Worm (Caenorhabditis elegans): ENCODE data around the gene ttr-34.

ttr-34 gene

DNA sequence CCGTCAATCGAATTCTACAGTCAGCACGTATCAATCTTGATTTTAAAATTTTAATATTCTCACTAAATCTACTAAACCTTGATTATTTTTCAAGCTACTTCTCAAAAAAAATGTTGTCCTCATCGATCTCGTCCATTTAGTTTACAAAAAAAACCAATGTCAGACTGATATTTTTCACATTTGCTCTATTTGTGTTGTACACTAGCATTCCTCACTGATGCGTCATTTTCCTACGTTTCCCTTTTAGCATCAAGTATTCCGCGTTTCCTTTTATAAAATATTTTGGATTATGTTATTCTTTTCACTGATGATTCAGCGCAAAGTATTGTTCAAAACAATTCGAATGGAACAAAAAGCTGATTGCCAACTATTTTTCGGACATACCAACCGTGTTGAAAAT lies at the start of gene ttr-34:
ttr-34 (plus strand) TSS at position 301 of the 400 bp plus-strand sequence.
- TF ChIP-seq elt-1 (tag; optimal IDR thresholded peaks at IDR 0.05; ENCODE audit: borderline replicate concordance, insufficient read depth) (no peak), unc-120 (tag; optimal IDR thresholded peaks at IDR 0.05; ENCODE audit: poor library complexity, severe bottlenecking) (no peak), blmp-1 (tag; optimal IDR thresholded peaks at IDR 0.05) (no peak), drap-1 (GFP tag; optimal IDR thresholded peaks at IDR 0.05) (no peak), pha-4 (tag; optimal IDR thresholded peaks at IDR 0.05) (no peak), lin-13 (tag; optimal IDR thresholded peaks at IDR 0.05) (no peak), zip-8 (tag; optimal IDR thresholded peaks at IDR 0.05) (no peak), nhr-12 (tag; optimal IDR thresholded peaks at IDR 0.05) (no peak), mls-2 (tag; optimal IDR thresholded peaks at IDR 0.05) (no peak), sptf-1 (tag; optimal IDR thresholded peaks at IDR 0.05) (no peak), ceh-39 (tag; optimal IDR thresholded peaks at IDR 0.05) (no peak), tbx-8 (GFP tag; optimal IDR thresholded peaks at IDR 0.05) (no peak), lin-32 (GFP tag; optimal IDR thresholded peaks at IDR 0.05) (no peak), nhr-76 (tag; optimal IDR thresholded peaks at IDR 0.05) (no peak), lsy-2 (tag; optimal IDR thresholded peaks at IDR 0.05) (no peak), mep-1 (tag; optimal IDR thresholded peaks at IDR 0.05) (no peak), sem-2 (GFP tag; optimal IDR thresholded peaks at IDR 0.05) (no peak), M03D4.4 (tag; optimal IDR thresholded peaks at IDR 0.05) (no peak), nhr-28 (tag; optimal IDR thresholded peaks at IDR 0.05) (no peak), ham-2 (GFP tag; optimal IDR thresholded peaks at IDR 0.05) (no peak)

DNA sequence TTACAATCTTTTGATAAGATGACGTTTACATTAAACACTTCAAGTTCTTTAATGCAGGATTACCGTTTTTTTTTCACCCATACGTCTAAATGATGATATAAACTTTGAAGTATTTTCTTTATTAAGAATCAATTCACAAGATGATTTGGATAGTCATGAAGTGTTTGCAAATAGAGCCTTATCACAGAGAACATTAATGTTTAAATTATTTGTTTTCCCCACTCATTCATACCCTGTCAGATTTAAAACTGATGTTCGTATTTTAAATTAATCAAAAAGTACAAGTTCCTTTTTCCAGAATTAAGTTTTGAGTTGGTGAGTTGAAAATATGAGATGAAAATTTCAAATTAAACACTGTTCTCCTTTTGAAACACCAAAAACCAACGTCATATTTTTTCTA lies 48.9 kb upstream of the ttr-34 start, which contains the start of gene R03G8.3:
R03G8.3 (plus strand) TSS at position 301 of the 400 bp plus-strand sequence.
- no peak for TF ChIP-seq ceh-39 (tag; optimal IDR thresholded peaks at IDR 0.05)
- TF ChIP-seq nhr-2 (tag; optimal IDR thresholded peaks at IDR 0.05) = no peak
- TF ChIP-seq pha-4 (tag; optimal IDR thresholded peaks at IDR 0.05) = no peak
- no peak for TF ChIP-seq sem-2 (GFP tag; optimal IDR thresholded peaks at IDR 0.05)
- no peak for TF ChIP-seq nhr-237 (tag; optimal IDR thresholded peaks at IDR 0.05)
- TF ChIP-seq mab-5 (tag; optimal IDR thresholded peaks at IDR 0.05) = no peak
- TF ChIP-seq elt-1 (tag; optimal IDR thresholded peaks at IDR 0.05; ENCODE audit: borderline replicate concordance, insufficient read depth) = no peak
- TF ChIP-seq ceh-83 (GFP tag; optimal IDR thresholded peaks at IDR 0.05) = no peak
- no peak for TF ChIP-seq M03D4.4 (tag; optimal IDR thresholded peaks at IDR 0.05)
- no peak for TF ChIP-seq cnd-1 (tag; optimal IDR thresholded peaks at IDR 0.05)
- no peak for TF ChIP-seq unc-39 (tag; optimal IDR thresholded peaks at IDR 0.05)
- no peak for TF ChIP-seq bed-3 (GFP tag; optimal IDR thresholded peaks at IDR 0.05)
- no peak for TF ChIP-seq blmp-1 (tag; optimal IDR thresholded peaks at IDR 0.05)
- TF ChIP-seq nhr-76 (tag; optimal IDR thresholded peaks at IDR 0.05) = no peak
- no peak for TF ChIP-seq nhr-28 (tag; optimal IDR thresholded peaks at IDR 0.05)
- TF ChIP-seq unc-120 (tag; optimal IDR thresholded peaks at IDR 0.05; ENCODE audit: poor library complexity, severe bottlenecking) = no peak
- TF ChIP-seq drap-1 (GFP tag; optimal IDR thresholded peaks at IDR 0.05) = no peak

DNA sequence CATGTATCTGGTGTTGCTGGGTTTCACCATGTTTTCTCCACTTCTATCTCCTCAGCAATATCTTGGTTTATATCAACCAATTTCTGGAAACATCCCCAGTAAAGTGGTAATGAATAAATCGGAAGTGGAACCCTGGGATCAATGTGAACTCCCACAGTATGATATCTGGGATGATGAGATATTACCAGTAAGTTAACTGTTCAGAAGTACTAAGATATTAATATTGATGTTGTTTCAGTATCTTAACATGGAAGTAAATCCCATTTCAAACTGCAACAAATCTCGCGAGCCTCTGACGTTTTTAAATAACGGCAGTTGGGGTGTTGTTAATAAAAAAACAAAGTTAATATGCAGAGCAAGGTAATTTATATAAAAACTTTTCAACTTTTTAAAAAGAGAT lies 48.4 kb upstream of the ttr-34 start:
- TF ChIP-seq zip-8 (tag; optimal IDR thresholded peaks at IDR 0.05) (no peak), lin-13 (tag; optimal IDR thresholded peaks at IDR 0.05) (no peak)

DNA sequence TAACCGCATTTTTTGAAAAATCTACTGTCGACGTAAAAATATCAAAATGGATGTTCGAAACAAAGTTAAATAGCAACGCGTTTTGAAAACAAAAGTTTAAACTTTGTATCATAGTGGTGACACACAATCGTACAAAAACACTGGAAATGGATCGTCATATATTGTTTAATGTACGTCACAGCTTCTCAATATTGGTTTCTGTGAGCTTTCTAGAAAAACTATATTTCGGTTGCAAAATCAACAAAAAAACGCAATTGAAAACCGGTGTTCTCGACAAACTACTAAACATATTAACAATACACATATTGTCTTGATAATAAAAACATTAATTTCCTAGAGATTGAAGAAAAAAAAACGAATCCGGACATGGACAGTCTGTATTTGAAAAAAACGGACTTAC lies 39.2 kb upstream of the ttr-34 start, which contains the start of gene R03G8.6:
R03G8.6 (minus strand) TSS at position 101 of the 400 bp plus-strand sequence.
- TF ChIP-seq unc-120 (tag; optimal IDR thresholded peaks at IDR 0.05; ENCODE audit: poor library complexity, severe bottlenecking) (no peak), elt-1 (tag; optimal IDR thresholded peaks at IDR 0.05; ENCODE audit: borderline replicate concordance, insufficient read depth) (no peak), unc-39 (tag; optimal IDR thresholded peaks at IDR 0.05) (no peak), zip-8 (tag; optimal IDR thresholded peaks at IDR 0.05) (no peak), flh-1 (GFP tag; optimal IDR thresholded peaks at IDR 0.05) (no peak), blmp-1 (tag; optimal IDR thresholded peaks at IDR 0.05) (no peak), mls-2 (tag; optimal IDR thresholded peaks at IDR 0.05) (no peak), cnd-1 (tag; optimal IDR thresholded peaks at IDR 0.05) (no peak), pha-4 (tag; optimal IDR thresholded peaks at IDR 0.05) (no peak), ceh-43 (GFP tag; optimal IDR thresholded peaks at IDR 0.05) (no peak), mab-5 (tag; optimal IDR thresholded peaks at IDR 0.05) (no peak), lin-13 (tag; optimal IDR thresholded peaks at IDR 0.05) (no peak), nhr-12 (tag; optimal IDR thresholded peaks at IDR 0.05) (no peak), nhr-76 (tag; optimal IDR thresholded peaks at IDR 0.05) (no peak)

ce11 chrX:13102838-13103237 lies 36.8 kb upstream of the ttr-34 start:
- TF ChIP-seq lin-13 (tag; optimal IDR thresholded peaks at IDR 0.05) (no peak), elt-1 (tag; optimal IDR thresholded peaks at IDR 0.05; ENCODE audit: borderline replicate concordance, insufficient read depth) (no peak), ham-2 (GFP tag; optimal IDR thresholded peaks at IDR 0.05) (no peak), elt-3 (tag; optimal IDR thresholded peaks at IDR 0.05) (no peak), sem-2 (GFP tag; optimal IDR thresholded peaks at IDR 0.05) (no peak), bed-3 (GFP tag; optimal IDR thresholded peaks at IDR 0.05) (no peak), flh-1 (GFP tag; optimal IDR thresholded peaks at IDR 0.05) (no peak), snpc-4 (tag; optimal IDR thresholded peaks at IDR 0.05) (no peak), zip-8 (tag; optimal IDR thresholded peaks at IDR 0.05) (no peak), lsy-2 (tag; optimal IDR thresholded peaks at IDR 0.05) (no peak), nhr-2 (tag; optimal IDR thresholded peaks at IDR 0.05) (no peak), ceh-39 (tag; optimal IDR thresholded peaks at IDR 0.05) (no peak)
